Worm (Caenorhabditis elegans): ENCODE data around the gene ephx-1.

ce11 chrII:3992660-3993245 is 12.0 kb upstream of the ephx-1 start, which contains the start of gene Y14H12A.1:
- TF ChIP-seq ceh-22 (tag; optimal IDR thresholded peaks at IDR 0.05) (no peak), T23F11.4 (GFP tag; optimal IDR thresholded peaks at IDR 0.05) (no peak), elt-2 (tag; optimal IDR thresholded peaks at IDR 0.05) (no peak), pag-3 (tag; optimal IDR thresholded peaks at IDR 0.05; ENCODE audit: borderline replicate concordance) (no peak), sox-4 (tag; optimal IDR thresholded peaks at IDR 0.05) (no peak)

Data from whole organism, late embryonic.